Worm (Caenorhabditis elegans) whole organism, early embryonic: ENCODE results near the gene nlp-1.

Source experiments
- B0310.2 ChIP-seq: sonication (generic microtip); optimal IDR thresholded peaks from 2 replicates; lab custom pipeline; 2016; ENCODE audit warnings: mild to moderate bottlenecking, missing genetic modification characterization, missing compliant biosample characterization
- F13C5.2 ChIP-seq: sonication (generic microtip); optimal IDR thresholded peaks from 2 replicates; lab custom pipeline; 2017; ENCODE audit warnings: mild to moderate bottlenecking, missing genetic modification characterization, inconsistent platforms, missing compliant biosample characterization
- aly-1 ChIP-seq: sonication (generic microtip); optimal IDR thresholded peaks from 2 replicates; lab custom pipeline; 2016; ENCODE audit warnings: missing genetic modification characterization, missing compliant biosample characterization
- ama-1 ChIP-seq: fragments of 150-350 bp; optimal IDR thresholded peaks from 2 replicates; lab custom pipeline; 2014
- ceh-13 ChIP-seq: fragments of 200-800 bp; sonication (Bioruptor generic); optimal IDR thresholded peaks from 2 replicates; lab custom pipeline; 2018; ENCODE audit warnings: mild to moderate bottlenecking, missing genetic modification characterization, missing compliant biosample characterization
- ceh-36 ChIP-seq: sonication (generic microtip); optimal IDR thresholded peaks from 2 replicates; lab custom pipeline; 2016; ENCODE audit warnings: missing genetic modification characterization, inconsistent platforms, missing compliant biosample characterization
- ets-7 ChIP-seq: sonication (generic microtip); optimal IDR thresholded peaks from 2 replicates; lab custom pipeline; 2016; ENCODE audit warnings: missing genotype, missing genetic modification characterization, missing compliant biosample characterization
- flt-1 ChIP-seq: fragments of 200-800 bp; sonication (Bioruptor generic); IDR thresholded peaks from 2 replicates; pipeline ENCODE4 v1.3.6; 2022; ENCODE audit warnings: missing genetic modification characterization, missing compliant biosample characterization
- hmbx-1 ChIP-seq: sonication (generic microtip); optimal IDR thresholded peaks from 2 replicates; lab custom pipeline; 2016; ENCODE audit warnings: mild to moderate bottlenecking, missing genetic modification characterization, missing compliant biosample characterization
- hmg-4 ChIP-seq: fragments of 200-800 bp; sonication (Bioruptor generic); optimal IDR thresholded peaks from 2 replicates; lab custom pipeline; 2018; ENCODE audit warnings: mild to moderate bottlenecking, missing genetic modification characterization, missing compliant biosample characterization
- hnd-1 ChIP-seq: sonication (generic microtip); optimal IDR thresholded peaks from 2 replicates; lab custom pipeline; 2016; ENCODE audit warnings: missing genetic modification characterization, missing compliant biosample characterization
- pes-1 ChIP-seq: fragments of 200-800 bp; sonication (Bioruptor generic); IDR thresholded peaks from 2 replicates; pipeline ENCODE4 v1.3.6; 2022; ENCODE audit warnings: missing genetic modification reagents, missing genetic modification characterization, missing compliant biosample characterization
- scrt-1 ChIP-seq: fragments of 200-800 bp; sonication (Bioruptor generic); IDR thresholded peaks from 2 replicates; pipeline ENCODE4 v1.3.6; 2022; ENCODE audit warnings: missing genetic modification characterization, missing compliant biosample characterization
- sea-1 ChIP-seq: fragments of 200-800 bp; sonication (Bioruptor generic); conservative IDR thresholded peaks from 2 replicates; pipeline ENCODE4 v1.3.6; 2022; ENCODE audit warnings: missing genetic modification characterization, missing compliant biosample characterization
- tbx-11 ChIP-seq: fragments of 200-800 bp; sonication (Bioruptor generic); IDR thresholded peaks from 2 replicates; pipeline ENCODE4 v1.3.6; 2022; ENCODE audit warnings: missing genetic modification characterization, missing compliant biosample characterization
- tbx-37 ChIP-seq: fragments of 200-800 bp; sonication (Bioruptor generic); conservative IDR thresholded peaks from 2 replicates; pipeline ENCODE4 v1.3.6; 2022; ENCODE audit warnings: missing genetic modification reagents, missing genetic modification characterization, missing compliant biosample characterization
- tra-4 ChIP-seq: sonication (generic microtip); optimal IDR thresholded peaks from 2 replicates; lab custom pipeline; 2017; ENCODE audit warnings: missing genetic modification characterization, missing compliant biosample characterization

nlp-1 gene

DNA sequence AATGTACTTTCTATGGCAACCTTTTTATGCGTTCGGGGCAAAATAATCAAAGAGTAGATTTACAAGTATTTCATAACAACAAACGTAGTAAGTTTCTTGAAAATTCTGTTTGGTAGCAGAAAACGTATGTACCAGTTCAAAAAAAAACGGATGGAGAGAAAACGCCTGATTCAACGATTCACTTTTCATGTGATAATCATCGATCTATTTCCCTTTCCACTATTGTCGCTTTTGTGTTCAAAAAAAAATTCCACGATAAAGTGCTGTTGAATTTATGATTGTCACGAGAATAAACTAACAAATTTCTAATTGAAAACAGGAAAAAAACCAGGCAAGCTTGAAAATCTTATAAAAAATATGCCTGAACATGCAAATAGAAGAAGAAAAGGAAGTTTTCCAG is 31.5 kb upstream of the nlp-1 start:
- TF ChIP-seq pes-1 (no peak), ceh-13 (GFP tag; lab: Kevin White, UChicago) (no peak), B0310.2 (tag; lab: Kevin White, UChicago) (no peak), aly-1 (tag; lab: Kevin White, UChicago) (no peak), hmbx-1 (tag; lab: Kevin White, UChicago) (no peak), scrt-1 (no peak), hmg-4 (GFP tag; lab: Kevin White, UChicago) (no peak), flt-1 (GFP tag; lab: Robert Waterston, UW) (no peak), F13C5.2 (tag; lab: Kevin White, UChicago) (no peak), ets-7 (tag; lab: Kevin White, UChicago) (no peak)

DNA sequence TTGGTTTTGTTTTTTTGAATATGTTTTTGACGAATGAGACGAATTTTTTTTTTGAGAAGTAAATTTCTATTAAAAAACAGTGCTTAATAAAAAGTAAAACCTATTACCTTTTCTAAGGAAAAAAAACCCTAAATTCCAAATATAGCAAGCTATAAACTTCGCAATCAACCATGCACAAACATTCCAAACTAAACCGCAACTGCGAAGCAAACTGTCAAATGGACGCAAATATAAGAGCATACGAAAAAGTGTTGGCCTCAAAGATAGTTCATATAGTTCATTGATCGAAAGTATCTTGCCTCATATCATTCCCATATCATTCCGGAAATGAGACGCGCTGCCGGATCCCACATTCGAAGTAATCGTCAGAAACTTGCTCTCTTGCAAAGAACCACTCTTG is 30.8 kb upstream of the nlp-1 start, which contains the start of gene C01C4.3:
Gene C01C4.3, plus strand, starts transcription at position 301 of the 400 bp plus-strand sequence.
- TF ChIP-seq pes-1 (no peak), hnd-1 (no peak), tbx-11 (GFP tag; lab: Robert Waterston, UW) (no peak), ceh-13 (GFP tag; lab: Kevin White, UChicago) (no peak), tra-4 (no peak), F13C5.2 (tag; lab: Kevin White, UChicago) (no peak)

DNA sequence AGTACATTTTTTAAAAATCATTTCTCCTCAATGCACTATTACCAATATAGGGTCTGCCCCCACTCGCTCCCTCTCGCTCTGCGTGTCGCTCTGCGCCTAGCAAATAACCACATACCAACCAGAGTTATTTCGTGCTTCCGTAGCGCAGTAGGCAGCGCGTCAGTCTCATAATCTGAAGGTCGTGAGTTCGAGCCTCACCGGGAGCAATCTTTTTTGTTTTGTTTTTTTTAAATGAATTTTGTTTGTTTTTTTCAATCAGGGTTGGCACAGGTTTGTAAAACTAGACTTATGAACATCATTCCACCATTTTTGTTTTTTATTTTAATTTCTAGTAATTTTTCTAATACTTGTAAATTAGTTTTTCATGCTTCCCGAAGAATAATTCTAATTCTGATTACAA is 29.8 kb upstream of the nlp-1 start:
- TF ChIP-seq ama-1 (lab: Kevin White, UChicago): no peak
- TF ChIP-seq tbx-11 (GFP tag; lab: Robert Waterston, UW): peak; percentile 92
- peak; percentile 96 for TF ChIP-seq F13C5.2 (tag; lab: Kevin White, UChicago)
- peak; percentile 82 for TF ChIP-seq aly-1 (tag; lab: Kevin White, UChicago)
- TF ChIP-seq tbx-37: peak; percentile 92
- peak; percentile 95 for TF ChIP-seq pes-1
- TF ChIP-seq ets-7 (tag; lab: Kevin White, UChicago): peak; percentile 79
- TF ChIP-seq B0310.2 (tag; lab: Kevin White, UChicago): peak; percentile 81
- peak; percentile 94 for TF ChIP-seq scrt-1
- TF ChIP-seq sea-1 (GFP tag; lab: Robert Waterston, UW): peak; percentile 88
- peak; percentile 69 for TF ChIP-seq tra-4
- peak; percentile 91 for TF ChIP-seq hmg-4 (GFP tag; lab: Kevin White, UChicago)
- TF ChIP-seq hmbx-1 (tag; lab: Kevin White, UChicago): peak; percentile 67
- TF ChIP-seq ceh-36 (tag; lab: Kevin White, UChicago): peak; percentile 91
- peak; percentile 90 for TF ChIP-seq flt-1 (GFP tag; lab: Robert Waterston, UW)
- TF ChIP-seq hnd-1: peak; percentile 83
- TF ChIP-seq ceh-13 (GFP tag; lab: Kevin White, UChicago): peak; percentile 78

DNA sequence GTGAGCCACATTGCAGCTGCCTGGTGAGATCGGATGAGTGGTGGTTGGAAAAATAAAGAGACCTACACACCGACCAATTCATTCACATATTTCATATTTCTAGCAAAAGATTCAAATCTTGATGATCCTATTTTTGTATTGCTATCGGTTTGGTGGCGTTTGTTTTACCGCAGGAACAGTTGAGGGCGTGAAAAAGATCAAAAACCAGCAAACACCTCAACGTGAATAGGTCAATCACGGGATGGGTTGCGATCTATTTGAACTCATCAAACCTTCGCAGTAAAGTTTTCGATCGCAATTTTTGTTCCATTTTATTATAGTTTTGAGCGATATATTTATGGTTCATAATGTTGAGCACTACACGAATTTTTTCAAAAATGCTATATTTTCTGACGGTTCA is 25.5 kb upstream of the nlp-1 start:
- TF ChIP-seq ceh-13 (GFP tag; lab: Kevin White, UChicago) (no peak), tbx-37 (no peak), aly-1 (tag; lab: Kevin White, UChicago) (no peak), tra-4 (no peak), pes-1 (no peak), hmg-4 (GFP tag; lab: Kevin White, UChicago) (no peak), F13C5.2 (tag; lab: Kevin White, UChicago) (no peak), ceh-36 (tag; lab: Kevin White, UChicago) (no peak), ama-1 (lab: Kevin White, UChicago) (no peak), hmbx-1 (tag; lab: Kevin White, UChicago) (no peak), ets-7 (tag; lab: Kevin White, UChicago) (no peak), sea-1 (GFP tag; lab: Robert Waterston, UW) (no peak)

DNA sequence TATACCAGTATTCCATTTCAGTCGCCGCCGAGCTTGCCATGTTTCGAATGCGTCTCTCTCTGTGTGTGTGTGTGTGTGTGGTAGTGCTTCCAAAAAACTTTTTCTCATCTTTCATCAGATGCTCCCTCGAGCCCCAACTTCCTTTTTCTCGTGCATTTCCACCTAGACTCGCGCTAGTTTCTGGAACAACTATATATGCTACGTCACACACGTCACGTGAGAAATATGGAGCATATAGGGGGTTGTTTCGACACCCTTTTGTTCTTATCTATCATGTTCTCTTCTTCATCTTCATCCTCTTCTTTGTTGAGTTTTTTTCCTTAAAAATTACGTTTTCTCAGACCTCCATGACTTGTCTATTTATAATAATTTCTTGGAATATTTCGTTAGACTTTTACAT is 22.1 kb upstream of the nlp-1 start:
- no peak for TF ChIP-seq hmbx-1 (tag; lab: Kevin White, UChicago)

DNA sequence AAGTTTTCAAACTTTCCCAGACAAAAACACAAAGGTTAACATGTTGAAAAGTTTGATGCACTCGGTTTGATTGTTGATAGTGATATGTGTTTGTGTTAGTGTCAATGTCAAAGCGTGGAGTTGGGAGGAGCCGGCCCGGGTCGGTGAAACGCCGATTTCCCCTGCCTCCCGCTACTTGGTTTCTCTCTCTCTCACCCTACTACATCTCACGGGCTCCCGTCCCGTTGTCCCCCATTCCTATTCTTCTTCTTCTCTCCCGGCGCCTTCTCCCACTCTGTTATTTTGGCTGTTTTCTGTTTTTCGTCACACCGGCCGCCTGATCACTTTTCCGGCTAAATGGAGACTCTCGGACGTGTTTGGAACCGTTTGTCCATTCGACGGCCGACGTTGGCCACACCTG is 21.1 kb upstream of the nlp-1 start:
- TF ChIP-seq sea-1 (GFP tag; lab: Robert Waterston, UW) (no peak), scrt-1 (no peak), tbx-11 (GFP tag; lab: Robert Waterston, UW) (no peak)

DNA sequence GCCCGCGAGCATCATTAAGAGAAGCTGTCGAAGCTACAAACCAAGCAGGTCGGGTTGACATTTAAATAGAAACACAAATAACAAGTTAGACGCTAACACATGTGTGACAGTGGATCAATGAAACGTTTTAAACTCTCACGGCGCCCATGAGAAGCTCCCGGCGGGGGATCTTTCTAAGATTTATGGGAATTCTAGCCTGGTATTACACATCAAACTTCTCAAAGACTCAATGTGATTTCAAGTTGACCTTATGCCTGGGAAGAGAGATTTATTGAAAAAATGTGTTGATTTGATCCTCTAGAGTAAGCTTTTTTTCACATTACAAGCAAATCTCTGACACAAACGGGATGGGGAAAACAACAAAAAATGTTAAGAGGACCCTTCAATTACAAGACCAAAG is 17.6 kb upstream of the nlp-1 start:
- TF ChIP-seq hmbx-1 (tag; lab: Kevin White, UChicago) (no peak), flt-1 (GFP tag; lab: Robert Waterston, UW) (no peak), tbx-37 (no peak), aly-1 (tag; lab: Kevin White, UChicago) (no peak), sea-1 (GFP tag; lab: Robert Waterston, UW) (no peak), hnd-1 (no peak), ets-7 (tag; lab: Kevin White, UChicago) (no peak), tra-4 (no peak), ceh-36 (tag; lab: Kevin White, UChicago) (no peak), ama-1 (lab: Kevin White, UChicago) (no peak), hmg-4 (GFP tag; lab: Kevin White, UChicago) (no peak), F13C5.2 (tag; lab: Kevin White, UChicago) (no peak), tbx-11 (GFP tag; lab: Robert Waterston, UW) (no peak)

DNA sequence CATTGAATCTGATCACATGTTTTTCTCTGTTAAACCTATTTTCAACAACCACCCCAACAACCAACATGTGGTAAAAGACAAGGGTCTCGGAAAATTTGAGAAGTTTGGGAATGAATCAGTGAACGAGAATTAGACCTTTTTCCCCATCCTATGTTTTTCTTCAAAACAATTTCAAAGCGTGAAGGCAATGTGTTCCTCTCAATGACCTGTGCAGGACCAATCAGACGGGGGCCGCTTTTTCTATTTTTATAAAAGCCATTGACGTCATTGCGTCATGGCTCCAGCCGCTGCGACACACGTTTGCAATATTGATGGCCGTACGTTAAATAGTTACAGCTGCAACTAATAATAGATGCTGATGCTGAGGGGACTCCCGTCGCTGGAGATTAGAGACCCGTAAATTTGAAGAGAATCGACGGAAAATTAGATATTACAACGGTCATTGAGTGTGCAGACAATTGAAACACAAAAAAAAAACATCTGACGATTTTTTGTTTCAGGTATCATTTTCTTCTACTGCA is 15.7 kb upstream of the nlp-1 start:
- TF ChIP-seq ets-7 (tag; lab: Kevin White, UChicago) (no peak), pes-1 (no peak), hmbx-1 (tag; lab: Kevin White, UChicago) (no peak), ama-1 (lab: Kevin White, UChicago) (no peak), flt-1 (GFP tag; lab: Robert Waterston, UW) (no peak), B0310.2 (tag; lab: Kevin White, UChicago) (no peak), tbx-11 (GFP tag; lab: Robert Waterston, UW) (no peak), tbx-37 (no peak), F13C5.2 (tag; lab: Kevin White, UChicago) (no peak), hnd-1 (no peak)
